Fruit fly (Drosophila melanogaster) S2 (cell line): ENCODE results near the gene rumi.

ENCODE experiments used
- CG8478 ChIP-seq: fragments of >200 bp; optimal IDR thresholded peaks from 2 replicates; lab custom pipeline; 2018
- CTCF ChIP-seq, 2 experiments: fragments of >200 bp; optimal IDR thresholded peaks; 2 replicates each; lab custom pipeline; 2018

DNA sequence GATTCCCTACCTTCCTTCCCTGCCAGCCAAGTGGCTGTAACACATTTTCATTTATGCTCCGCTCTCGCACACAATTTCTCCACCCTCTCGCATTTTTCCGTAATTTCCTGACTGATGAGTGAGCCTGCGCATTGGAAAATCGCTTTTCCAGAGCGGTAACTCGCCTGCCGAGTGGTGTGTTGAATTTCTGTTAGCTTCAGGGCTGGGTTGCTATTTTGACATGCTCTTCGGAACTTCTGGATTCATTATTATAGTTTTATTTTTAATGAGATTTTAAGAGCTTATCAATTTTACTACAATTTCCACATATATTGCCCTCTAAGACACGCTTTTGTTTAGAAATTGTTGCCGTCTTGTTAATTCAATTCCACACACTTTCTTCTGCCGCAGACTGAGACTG is 2.5 kb upstream of the rumi start:
- no peak for TF ChIP-seq CG8478
- no peak for TF ChIP-seq CTCF (optimal IDR thresholded peaks at IDR 0.05; lab: Kevin White, UChicago)
